Worm (Caenorhabditis elegans): Measurements from ENCODE around the gene flp-10.

DNA sequence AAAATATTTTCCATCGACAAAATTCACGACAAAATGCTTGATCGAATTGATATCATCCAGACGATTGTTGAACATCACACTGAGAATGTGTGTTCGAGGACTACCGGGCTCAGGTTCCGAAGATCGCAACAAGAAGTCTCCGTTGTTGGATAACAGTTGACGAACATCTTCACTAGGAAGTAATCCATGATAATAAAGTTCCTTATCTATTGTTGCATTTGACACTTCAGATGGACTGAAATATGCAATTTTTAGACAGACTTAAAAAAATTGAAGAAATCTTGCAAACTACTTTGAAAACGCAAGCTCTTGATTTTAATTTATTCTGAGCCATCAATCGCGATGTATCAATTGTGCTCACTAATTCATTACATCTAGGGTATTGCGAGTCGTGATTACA lies 8.5 kb downstream of the flp-10 start:
- no peak for TF ChIP-seq snpc-4 (tag; optimal IDR thresholded peaks at IDR 0.05)
- no peak for TF ChIP-seq ZK546.5 (tag; optimal IDR thresholded peaks at IDR 0.05)
- no peak for TF ChIP-seq ceh-82 (tag; optimal IDR thresholded peaks at IDR 0.05)
- TF ChIP-seq daf-12 (tag; optimal IDR thresholded peaks at IDR 0.05), result no peak
- TF ChIP-seq fkh-10 (GFP tag; optimal IDR thresholded peaks at IDR 0.05), result no peak
- TF ChIP-seq elt-1 (tag; optimal IDR thresholded peaks at IDR 0.05), result no peak
- no peak for TF ChIP-seq nhr-23 (tag; optimal IDR thresholded peaks at IDR 0.05)
- no peak for TF ChIP-seq nhr-77 (tag; optimal IDR thresholded peaks at IDR 0.05)

Data from whole organism, L3 larva.